Worm (Caenorhabditis elegans) whole organism, early embryonic: ENCODE results near the gene sec-61.A.
"Not testable (repeated sequence)": the region's sequence is repeated elsewhere in the genome, so short reads cannot be mapped to it uniquely, and the experiment has no call there.

ENCODE experiments used
- B0310.2 ChIP-seq: sonication (generic microtip); optimal IDR thresholded peaks from 2 replicates; lab custom pipeline; 2016; ENCODE audit warnings: mild to moderate bottlenecking, missing genetic modification characterization, missing compliant biosample characterization
- F13C5.2 ChIP-seq: sonication (generic microtip); optimal IDR thresholded peaks from 2 replicates; lab custom pipeline; 2017; ENCODE audit warnings: mild to moderate bottlenecking, missing genetic modification characterization, inconsistent platforms, missing compliant biosample characterization
- aly-1 ChIP-seq: sonication (generic microtip); optimal IDR thresholded peaks from 2 replicates; lab custom pipeline; 2016; ENCODE audit warnings: missing genetic modification characterization, missing compliant biosample characterization
- ama-1 ChIP-seq: fragments of 150-350 bp; optimal IDR thresholded peaks from 2 replicates; lab custom pipeline; 2014
- ceh-13 ChIP-seq: fragments of 200-800 bp; sonication (Bioruptor generic); optimal IDR thresholded peaks from 2 replicates; lab custom pipeline; 2018; ENCODE audit warnings: mild to moderate bottlenecking, missing genetic modification characterization, missing compliant biosample characterization
- ceh-36 ChIP-seq: sonication (generic microtip); optimal IDR thresholded peaks from 2 replicates; lab custom pipeline; 2016; ENCODE audit warnings: missing genetic modification characterization, inconsistent platforms, missing compliant biosample characterization
- flt-1 ChIP-seq: fragments of 200-800 bp; sonication (Bioruptor generic); IDR thresholded peaks from 2 replicates; pipeline ENCODE4 v1.3.6; 2022; ENCODE audit warnings: missing genetic modification characterization, missing compliant biosample characterization
- hmbx-1 ChIP-seq: sonication (generic microtip); optimal IDR thresholded peaks from 2 replicates; lab custom pipeline; 2016; ENCODE audit warnings: mild to moderate bottlenecking, missing genetic modification characterization, missing compliant biosample characterization
- hmg-4 ChIP-seq: fragments of 200-800 bp; sonication (Bioruptor generic); optimal IDR thresholded peaks from 2 replicates; lab custom pipeline; 2018; ENCODE audit warnings: mild to moderate bottlenecking, missing genetic modification characterization, missing compliant biosample characterization
- hnd-1 ChIP-seq: sonication (generic microtip); optimal IDR thresholded peaks from 2 replicates; lab custom pipeline; 2016; ENCODE audit warnings: missing genetic modification characterization, missing compliant biosample characterization
- pes-1 ChIP-seq: fragments of 200-800 bp; sonication (Bioruptor generic); IDR thresholded peaks from 2 replicates; pipeline ENCODE4 v1.3.6; 2022; ENCODE audit warnings: missing genetic modification reagents, missing genetic modification characterization, missing compliant biosample characterization
- scrt-1 ChIP-seq: fragments of 200-800 bp; sonication (Bioruptor generic); IDR thresholded peaks from 2 replicates; pipeline ENCODE4 v1.3.6; 2022; ENCODE audit warnings: missing genetic modification characterization, missing compliant biosample characterization
- sea-1 ChIP-seq: fragments of 200-800 bp; sonication (Bioruptor generic); conservative IDR thresholded peaks from 2 replicates; pipeline ENCODE4 v1.3.6; 2022; ENCODE audit warnings: missing genetic modification characterization, missing compliant biosample characterization
- tbx-11 ChIP-seq: fragments of 200-800 bp; sonication (Bioruptor generic); IDR thresholded peaks from 2 replicates; pipeline ENCODE4 v1.3.6; 2022; ENCODE audit warnings: missing genetic modification characterization, missing compliant biosample characterization
- tbx-37 ChIP-seq: fragments of 200-800 bp; sonication (Bioruptor generic); conservative IDR thresholded peaks from 2 replicates; pipeline ENCODE4 v1.3.6; 2022; ENCODE audit warnings: missing genetic modification reagents, missing genetic modification characterization, missing compliant biosample characterization
- tra-4 ChIP-seq: sonication (generic microtip); optimal IDR thresholded peaks from 2 replicates; lab custom pipeline; 2017; ENCODE audit warnings: missing genetic modification characterization, missing compliant biosample characterization

sec-61.A gene

ce11 chrIV:14786374-14787136 lies 38.5 kb downstream of the sec-61.A start, which contains the start of gene melo-1:
TSS of gene melo-1 (plus strand) at chrIV:14787031.
- no peak for TF ChIP-seq tra-4
- TF ChIP-seq tbx-37 (GFP tag; lab: Robert Waterston, UW): no peak
- no peak for TF ChIP-seq flt-1
- TF ChIP-seq hnd-1 (tag; lab: Kevin White, UChicago): no peak
- no peak for TF ChIP-seq F13C5.2 (tag; lab: Kevin White, UChicago)
- TF ChIP-seq hmg-4 (GFP tag; lab: Kevin White, UChicago): no peak
- TF ChIP-seq tbx-11: no peak
- TF ChIP-seq ceh-13: no peak
- TF ChIP-seq scrt-1: no peak
- no peak for TF ChIP-seq sea-1 (GFP tag; lab: Robert Waterston, UW)
- no peak for TF ChIP-seq hmbx-1 (tag; lab: Kevin White, UChicago)
- TF ChIP-seq ama-1 (lab: Kevin White, UChicago): no peak
- no peak for TF ChIP-seq ceh-36 (tag; lab: Kevin White, UChicago)

- TF ChIP-seq pes-1 (GFP tag; lab: Robert Waterston, UW): no peak
- TF ChIP-seq hmbx-1 (tag; lab: Kevin White, UChicago): no peak
- no peak for TF ChIP-seq tbx-11
- TF ChIP-seq tbx-37 (GFP tag; lab: Robert Waterston, UW): no peak
- TF ChIP-seq ceh-36 (tag; lab: Kevin White, UChicago): no peak
- TF ChIP-seq B0310.2 (tag; lab: Kevin White, UChicago): no peak
- no peak for TF ChIP-seq sea-1 (GFP tag; lab: Robert Waterston, UW)
- TF ChIP-seq hnd-1 (tag; lab: Kevin White, UChicago): no peak
- no peak for TF ChIP-seq hmg-4 (GFP tag; lab: Kevin White, UChicago)
- no peak for TF ChIP-seq F13C5.2 (tag; lab: Kevin White, UChicago)
Measured at ce11 chrIV:14784481-14784880, 40.6 kb downstream of the sec-61.A start, which contains the start of gene nlp-56. TSS of gene nlp-56 (minus strand) at chrIV:14784737.

ce11 chrIV:14782211-14782610 lies 42.9 kb downstream of the sec-61.A start, which contains the start of gene Y57G11C.1130:
TSS of gene Y57G11C.1130 (plus strand) at chrIV:14782511.
- no peak for TF ChIP-seq ceh-36 (tag; lab: Kevin White, UChicago)

ce11 chrIV:14781537-14781936 lies 43.5 kb downstream of the sec-61.A start, which contains the start of gene Y57G11C.8:
TSS of gene Y57G11C.8 (plus strand) at chrIV:14781837.
- TF ChIP-seq ceh-36 (tag; lab: Kevin White, UChicago) (no peak), tbx-11 (no peak), scrt-1 (no peak)

ce11 chrIV:14774454-14774853 lies 50.6 kb downstream of the sec-61.A start, which contains the start of gene Y57G11C.51:
TSS of gene Y57G11C.51 (minus strand) at chrIV:14774554.
- not testable (repeated sequence) for TF ChIP-seq B0310.2 (tag; lab: Kevin White, UChicago); tbx-37 (GFP tag; lab: Robert Waterston, UW); hnd-1 (tag; lab: Kevin White, UChicago)

- TF ChIP-seq scrt-1 (no peak), ceh-36 (tag; lab: Kevin White, UChicago) (no peak), tbx-11 (no peak), hmg-4 (GFP tag; lab: Kevin White, UChicago) (no peak), hmbx-1 (tag; lab: Kevin White, UChicago) (no peak), ceh-13 (no peak), pes-1 (GFP tag; lab: Robert Waterston, UW) (no peak), flt-1 (no peak), F13C5.2 (tag; lab: Kevin White, UChicago) (no peak), aly-1 (no peak), sea-1 (GFP tag; lab: Robert Waterston, UW) (no peak), tbx-37 (GFP tag; lab: Robert Waterston, UW) (no peak)
Measured at ce11 chrIV:14773280-14774071, 51.6 kb downstream of the sec-61.A start, which contains the start of gene Y57G11C.36. TSS of gene Y57G11C.36 (minus strand) at chrIV:14773781.
